Worm (Caenorhabditis elegans) whole organism, L4/young adult: Measurements from ENCODE around the gene C32D5.12.

Experiments used
- W03F9.2 ChIP-seq: fragments of 150-350 bp; optimal IDR thresholded peaks from 2 replicates; lab custom pipeline; 2014; ENCODE audit warnings: missing biosample characterization, missing genetic modification characterization
- dao-5 ChIP-seq: sonication (generic microtip); optimal IDR thresholded peaks from 2 replicates; lab custom pipeline; 2016; ENCODE audit warnings: missing genotype, missing genetic modification characterization, moderate library complexity, missing compliant biosample characterization
- him-1 ChIP-seq: sonication (generic microtip); optimal IDR thresholded peaks from 2 replicates; lab custom pipeline; 2016; ENCODE audit warnings: missing genotype, missing genetic modification reagents, missing genetic modification characterization, missing compliant biosample characterization

C32D5.12 gene

DNA sequence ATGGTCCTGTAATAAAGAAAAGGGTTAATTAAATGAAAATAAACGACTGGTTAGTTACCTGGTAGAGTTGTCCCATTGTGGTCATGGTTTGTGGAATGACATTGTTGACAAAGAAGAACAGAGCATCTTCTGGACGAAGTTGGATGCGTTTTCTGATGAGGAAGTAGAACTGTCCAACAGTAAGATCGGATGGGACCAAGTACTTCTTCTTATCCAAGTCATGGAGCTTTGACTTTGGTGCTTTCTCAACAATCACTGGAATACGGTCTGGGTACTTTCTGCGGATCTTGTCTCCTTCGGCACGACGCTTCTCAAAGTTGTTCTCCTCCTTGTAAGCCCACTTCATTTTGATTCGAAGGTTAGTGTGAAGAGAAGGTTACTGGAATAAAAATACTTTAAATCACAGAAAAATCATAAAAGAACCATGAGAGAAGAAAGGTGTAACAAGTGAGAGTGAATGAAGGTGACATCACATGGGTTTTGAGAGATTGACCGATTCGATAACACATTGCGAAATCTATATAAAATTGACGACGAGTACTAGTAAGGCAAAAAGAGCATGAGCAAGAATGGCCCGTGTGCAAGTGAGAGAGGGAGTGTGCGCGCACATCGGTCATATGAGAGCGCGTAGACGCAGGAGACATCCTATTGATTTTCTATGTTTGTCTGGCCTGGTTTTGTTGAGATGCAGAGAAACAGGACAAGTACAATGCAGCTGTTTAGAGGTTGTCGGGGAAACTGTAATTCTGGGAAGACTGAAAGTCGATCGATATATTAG, 11.3 kb downstream of the C32D5.12 start, which contains the start of gene lgg-1:
Gene lgg-1, minus strand, starts transcription at position 379 of the 778 bp plus-strand sequence.
- TF ChIP-seq W03F9.2 (tag; lab: Kevin White, UChicago) (no peak), him-1 (tag; lab: Kevin White, UChicago) (no peak), dao-5 (tag; lab: Kevin White, UChicago) (no peak)

DNA sequence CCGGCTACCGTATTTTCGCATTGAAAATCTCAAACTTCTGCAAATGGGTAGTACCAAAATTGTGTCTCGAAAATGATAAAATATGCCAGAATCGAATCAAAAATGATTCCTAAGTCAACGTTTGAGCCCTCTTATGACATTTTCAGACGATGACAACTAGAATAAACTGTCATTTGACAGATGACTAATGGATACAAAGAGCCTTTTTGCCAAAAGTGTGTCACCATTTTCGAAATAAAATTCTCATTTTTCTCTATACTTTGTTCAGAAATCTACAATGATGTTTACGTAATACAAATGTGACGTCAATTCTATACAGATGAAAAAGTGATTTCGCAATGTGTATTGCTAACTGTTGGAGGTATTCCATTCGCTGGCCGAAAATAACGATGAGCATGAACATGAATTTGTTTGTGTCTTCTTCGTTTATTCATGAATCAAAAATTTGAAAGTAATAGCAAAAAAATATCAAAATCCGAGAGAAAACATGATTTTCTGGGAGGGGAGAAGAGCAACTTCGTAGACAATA, 12.2 kb downstream of the C32D5.12 start:
- TF ChIP-seq him-1 (tag; lab: Kevin White, UChicago), result no peak

DNA sequence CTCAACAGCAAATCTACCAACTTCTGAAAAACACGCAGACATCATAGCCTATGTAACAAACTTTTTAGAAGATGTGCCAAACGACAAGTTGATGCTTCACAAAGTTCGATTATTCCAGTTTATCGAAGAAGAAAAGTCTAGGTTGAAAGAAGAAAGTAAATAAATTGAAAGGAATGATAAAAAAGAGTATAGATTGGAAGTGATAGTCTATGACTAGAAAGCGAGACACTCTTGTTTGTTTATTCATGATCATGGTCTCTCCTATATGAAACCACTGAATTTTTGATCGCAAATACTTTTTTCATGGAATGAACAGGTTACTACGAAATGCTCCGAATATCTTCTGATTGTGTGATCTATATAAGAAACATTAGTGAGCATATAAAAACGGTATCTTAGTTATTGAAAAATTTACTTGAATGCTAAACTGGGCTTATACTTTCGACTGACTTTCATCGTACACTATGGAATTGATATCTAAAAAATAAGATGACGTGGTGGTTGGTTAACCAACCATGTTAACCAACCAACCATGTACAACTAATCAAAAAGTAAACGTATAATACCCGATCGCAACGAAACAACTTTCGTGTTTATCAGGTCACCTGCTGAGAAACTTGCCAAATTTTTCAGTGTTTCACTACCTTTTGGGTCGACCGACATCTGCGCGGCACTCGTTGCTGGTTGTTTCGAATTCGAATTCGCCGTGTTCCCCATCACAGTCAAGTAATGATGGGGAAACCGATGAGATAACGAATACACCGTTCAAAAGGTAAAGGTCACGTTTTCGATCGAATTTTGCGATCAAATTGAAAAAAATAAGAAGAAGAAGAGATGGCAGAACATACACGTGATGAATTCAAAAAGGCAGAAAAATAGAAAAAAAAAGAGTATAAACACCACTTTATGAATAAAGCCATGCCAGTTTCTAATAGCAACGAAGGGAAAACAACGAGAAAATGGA, 13.3 kb downstream of the C32D5.12 start, which contains the start of gene C32D5.8:
Gene C32D5.8, minus strand, starts transcription at position 770 of the 964 bp plus-strand sequence.
- no peak for TF ChIP-seq dao-5 (tag; lab: Kevin White, UChicago)
- no peak for TF ChIP-seq him-1 (tag; lab: Kevin White, UChicago)

DNA sequence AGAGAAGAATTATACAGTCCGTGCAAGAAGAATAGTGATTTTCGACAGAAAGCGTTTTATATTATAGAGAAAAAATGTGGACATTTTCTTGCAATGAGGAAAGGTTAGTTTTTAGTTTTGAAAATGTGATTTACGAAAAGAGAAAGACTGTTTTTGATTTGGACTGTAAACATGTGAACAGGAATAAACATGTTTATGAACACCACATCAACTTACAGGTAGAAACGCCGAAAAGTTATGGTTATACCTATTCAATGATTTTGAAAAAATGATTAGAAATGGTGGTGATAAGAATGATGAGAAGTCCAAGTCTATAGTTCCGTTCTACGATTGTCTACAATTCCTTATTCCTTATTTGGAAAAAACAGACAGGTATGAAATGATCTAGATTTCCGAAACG, 14.3 kb downstream of the C32D5.12 start:
- no peak for TF ChIP-seq W03F9.2 (tag; lab: Kevin White, UChicago)
- no peak for TF ChIP-seq dao-5 (tag; lab: Kevin White, UChicago)
- no peak for TF ChIP-seq him-1 (tag; lab: Kevin White, UChicago)

DNA sequence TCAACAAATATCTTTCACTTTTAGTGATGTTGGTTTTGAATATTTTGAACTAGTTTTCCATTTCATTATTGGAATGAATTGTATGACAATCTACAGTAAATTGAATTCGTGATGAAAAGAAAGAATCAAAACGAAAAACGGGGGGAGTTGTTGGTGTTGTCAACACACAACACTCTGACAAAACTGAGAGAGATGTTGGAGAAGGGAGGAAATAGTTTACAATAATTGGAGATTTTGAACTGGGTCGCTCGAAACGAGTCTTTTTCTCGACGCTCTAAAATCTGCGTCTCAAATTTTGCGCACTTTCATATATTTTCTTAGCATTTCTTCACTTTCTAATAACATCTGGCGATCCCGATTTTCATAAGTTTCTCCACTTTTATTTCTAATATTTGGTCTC, 14.9 kb downstream of the C32D5.12 start, which contains the start of gene txt-18:
Gene txt-18, plus strand, starts transcription at position 180 of the 400 bp plus-strand sequence.
- TF ChIP-seq him-1 (tag; lab: Kevin White, UChicago), result no peak
- TF ChIP-seq dao-5 (tag; lab: Kevin White, UChicago), result no peak
- no peak for TF ChIP-seq W03F9.2 (tag; lab: Kevin White, UChicago)

DNA sequence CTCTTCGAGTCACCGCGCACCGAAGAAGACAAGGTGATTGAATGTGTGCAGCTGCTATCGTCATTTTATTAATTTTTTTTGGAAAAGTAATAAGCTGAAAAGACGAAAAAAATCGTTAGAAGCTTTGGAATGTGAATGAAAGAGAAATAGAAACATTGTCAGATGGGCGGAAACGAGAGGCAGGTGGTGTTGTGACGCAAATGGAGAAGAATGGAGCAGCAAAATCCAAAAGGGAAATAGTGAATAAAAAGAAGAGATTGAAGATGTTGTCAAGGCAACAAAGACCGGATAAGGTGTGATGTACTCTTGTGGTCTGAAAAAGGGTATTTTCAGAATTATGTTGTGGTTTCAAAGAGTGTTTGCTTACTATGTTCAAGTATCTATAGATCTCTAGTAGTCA, 16.4 kb downstream of the C32D5.12 start:
- TF ChIP-seq dao-5 (tag; lab: Kevin White, UChicago), result no peak
- TF ChIP-seq W03F9.2 (tag; lab: Kevin White, UChicago), result no peak
- TF ChIP-seq him-1 (tag; lab: Kevin White, UChicago), result no peak

DNA sequence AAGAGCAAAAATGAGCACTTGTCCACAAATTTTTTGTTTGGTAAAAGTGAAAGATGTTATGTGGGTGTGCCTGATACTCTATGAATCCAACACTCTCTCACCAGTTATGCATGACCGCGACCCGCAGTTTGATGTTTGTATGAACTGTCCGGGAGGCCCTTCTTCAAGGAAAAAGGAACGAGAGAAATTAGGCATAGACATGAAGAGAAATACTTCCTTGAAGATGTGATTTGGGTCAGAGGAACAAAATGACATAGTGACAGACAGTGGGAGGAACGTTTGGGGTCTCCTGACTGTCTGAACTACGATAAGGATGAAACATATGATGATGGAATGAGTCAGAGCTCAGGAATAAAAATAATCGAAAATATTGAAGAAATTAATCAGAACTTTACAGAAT, 17.7 kb downstream of the C32D5.12 start:
- no peak for TF ChIP-seq W03F9.2 (tag; lab: Kevin White, UChicago)
- TF ChIP-seq him-1 (tag; lab: Kevin White, UChicago), result no peak
- TF ChIP-seq dao-5 (tag; lab: Kevin White, UChicago), result no peak

DNA sequence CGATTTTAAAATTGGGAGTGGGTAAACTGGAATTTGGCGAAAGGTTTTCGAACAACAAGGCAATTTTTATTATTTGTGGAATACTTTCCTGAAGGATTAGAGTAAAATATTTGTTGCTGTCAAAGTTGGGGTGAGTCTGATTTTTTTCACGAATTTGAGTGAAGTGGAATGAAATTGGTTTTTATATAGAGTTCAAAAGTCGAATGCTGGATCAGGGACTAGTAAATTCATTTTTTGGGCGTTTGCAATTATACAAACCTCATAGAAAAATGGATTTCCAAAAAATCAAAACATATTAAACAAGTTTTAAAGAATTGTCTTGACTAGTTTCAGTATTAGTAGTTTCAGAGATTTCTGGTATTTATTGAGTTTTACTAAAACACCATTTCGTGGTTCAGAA, 18.9 kb downstream of the C32D5.12 start, which contains the start of gene C32D5.7:
Gene C32D5.7, minus strand, starts transcription at position 101 of the 400 bp plus-strand sequence.
- TF ChIP-seq W03F9.2 (tag; lab: Kevin White, UChicago) (no peak), him-1 (tag; lab: Kevin White, UChicago) (no peak), dao-5 (tag; lab: Kevin White, UChicago) (no peak)

DNA sequence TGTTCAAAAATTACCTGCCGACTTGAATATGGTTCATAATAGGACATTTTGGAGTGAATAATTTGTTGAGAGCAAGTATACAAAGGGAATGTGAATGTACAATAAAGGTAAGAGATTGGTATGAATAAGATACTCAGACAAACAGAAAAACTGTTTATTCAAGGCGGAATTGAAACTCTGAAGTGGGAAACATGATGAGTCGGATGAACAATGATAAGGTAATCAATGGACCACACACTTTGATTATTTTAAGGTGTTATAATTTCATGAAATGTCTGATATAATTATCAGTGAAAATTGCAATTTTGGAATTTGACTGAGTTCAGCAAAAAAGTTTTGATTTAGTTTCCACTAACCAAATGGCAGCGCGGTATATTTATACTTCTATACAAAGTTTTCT, 19.3 kb downstream of the C32D5.12 start:
- no peak for TF ChIP-seq dao-5 (tag; lab: Kevin White, UChicago)
- no peak for TF ChIP-seq him-1 (tag; lab: Kevin White, UChicago)
- no peak for TF ChIP-seq W03F9.2 (tag; lab: Kevin White, UChicago)

DNA sequence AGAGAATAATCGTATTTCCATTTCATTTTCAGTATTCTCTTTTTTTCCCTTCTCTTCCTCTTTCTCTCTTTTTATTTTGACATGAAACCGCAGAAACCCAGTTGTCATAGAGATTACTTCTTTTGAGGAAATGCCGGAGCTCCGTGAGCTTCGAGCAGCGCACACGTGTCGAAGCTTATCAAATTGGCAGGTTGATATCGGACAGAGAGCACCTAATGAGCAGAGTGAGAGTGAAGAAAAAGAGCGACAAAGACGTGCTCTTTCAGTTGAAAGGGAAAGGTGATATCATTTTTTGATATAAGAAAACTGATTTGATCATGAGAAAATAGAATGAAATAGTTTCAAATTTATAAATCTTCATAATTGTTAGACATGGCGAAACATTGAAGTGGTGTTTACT, 23.4 kb downstream of the C32D5.12 start, which contains the start of gene C32D5.14:
Gene C32D5.14, plus strand, starts transcription at position 131 of the 400 bp plus-strand sequence.
- TF ChIP-seq W03F9.2 (tag; lab: Kevin White, UChicago) (no peak), dao-5 (tag; lab: Kevin White, UChicago) (no peak), him-1 (tag; lab: Kevin White, UChicago) (no peak)

DNA sequence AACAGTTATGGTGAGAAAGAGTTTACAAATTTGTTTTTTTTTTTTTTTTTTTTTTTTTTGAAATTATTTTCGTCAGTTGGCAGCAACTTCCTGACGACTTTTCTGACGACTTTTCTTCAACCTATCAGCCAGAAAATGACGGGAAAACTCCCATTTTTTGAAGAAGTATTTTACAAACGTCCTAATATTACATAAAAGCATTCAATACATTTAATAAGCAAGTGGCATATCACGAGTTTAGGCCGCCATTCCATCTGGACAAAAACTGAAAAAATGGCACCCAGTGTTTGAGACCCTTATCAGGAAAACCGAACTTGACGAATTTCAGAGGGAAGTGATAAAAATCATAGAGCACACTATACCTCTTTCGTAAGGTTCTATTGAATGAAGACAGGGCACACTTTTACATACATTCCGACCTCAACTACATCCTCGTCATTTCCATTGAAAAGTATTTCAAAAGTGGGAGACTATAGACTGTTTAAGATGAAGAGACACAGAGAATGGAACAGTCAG, 24.0 kb downstream of the C32D5.12 start:
- no peak for TF ChIP-seq W03F9.2 (tag; lab: Kevin White, UChicago)
- TF ChIP-seq him-1 (tag; lab: Kevin White, UChicago), result no peak
- TF ChIP-seq dao-5 (tag; lab: Kevin White, UChicago), result no peak

DNA sequence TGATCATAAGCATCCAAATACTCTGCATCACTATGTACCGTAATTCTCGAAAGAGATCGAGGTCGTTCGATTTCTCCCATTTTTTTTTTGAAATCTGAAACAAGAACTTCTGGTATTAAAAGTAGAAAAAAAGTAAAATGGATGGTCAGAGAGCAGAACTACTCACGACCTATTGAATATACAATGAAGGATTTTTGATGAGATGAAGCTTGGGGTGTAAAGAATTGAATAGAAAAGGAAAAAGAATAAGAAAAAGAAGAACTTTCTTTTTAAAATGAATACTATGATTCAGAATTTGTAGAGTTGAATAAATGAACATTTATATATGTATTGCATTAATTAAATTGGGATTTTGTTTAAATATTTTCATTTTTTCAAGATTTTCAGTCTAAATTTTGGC, 24.9 kb downstream of the C32D5.12 start, which contains the start of gene ttc-39B:
Gene ttc-39B, minus strand, starts transcription at position 101 of the 400 bp plus-strand sequence.
- TF ChIP-seq dao-5 (tag; lab: Kevin White, UChicago) (no peak), him-1 (tag; lab: Kevin White, UChicago) (no peak), W03F9.2 (tag; lab: Kevin White, UChicago) (no peak)
